Fruit fly (Drosophila melanogaster) whole organism, embryonic: Measurements from ENCODE around the gene ZIPIC.

Experiments used
- Adf1 ChIP-seq: fragments of 200-800 bp; sonication (Bioruptor generic); IDR thresholded peaks from 2 replicates; pipeline ENCODE4 v1.3.6; 2022; ENCODE audit warnings: missing biosample characterization, missing genetic modification characterization
- CG10209 ChIP-seq: fragments of 200-800 bp; sonication (Bioruptor generic); optimal IDR thresholded peaks from 3 replicates; lab custom pipeline; 2017; ENCODE audit warnings: missing biosample characterization, mild to moderate bottlenecking, missing genetic modification characterization, missing genetic modification reagents
- CG10366 ChIP-seq: fragments of 200-800 bp; sonication (Bioruptor generic); IDR thresholded peaks from 2 replicates; pipeline ENCODE4 v1.3.6; 2022; ENCODE audit warnings: missing biosample characterization, missing genetic modification characterization
- CG11398 ChIP-seq: fragments of 200-800 bp; sonication (Bioruptor generic); optimal IDR thresholded peaks from 2 replicates; lab custom pipeline; 2016; ENCODE audit warnings: missing biosample characterization, missing genetic modification characterization
- CG12236 ChIP-seq: fragments of 200-800 bp; sonication (Bioruptor generic); optimal IDR thresholded peaks from 2 replicates; lab custom pipeline; 2016; ENCODE audit warnings: missing biosample characterization, missing genetic modification characterization
- CG14860 ChIP-seq: fragments of 200-800 bp; sonication (Bioruptor generic); IDR thresholded peaks from 3 replicates; pipeline ENCODE4 v1.3.6; 2022; ENCODE audit warnings: missing biosample characterization, missing genetic modification characterization; ENCODE audit not compliant: partially characterized antibody
- CG15479 ChIP-seq: fragments of 200-800 bp; sonication (Bioruptor generic); optimal IDR thresholded peaks from 3 replicates; lab custom pipeline; 2019; ENCODE audit warnings: missing biosample characterization, mild to moderate bottlenecking, missing genetic modification characterization, moderate library complexity
- CG15601 ChIP-seq: fragments of 200-800 bp; sonication (Bioruptor generic); optimal IDR thresholded peaks from 3 replicates; lab custom pipeline; 2019; ENCODE audit warnings: missing biosample characterization, mild to moderate bottlenecking, missing genetic modification characterization, moderate library complexity
- CG18599 ChIP-seq: fragments of 200-800 bp; sonication (Bioruptor generic); optimal IDR thresholded peaks from 3 replicates; lab custom pipeline; 2017; ENCODE audit warnings: missing biosample characterization, missing genetic modification characterization, mild to moderate bottlenecking, moderate library complexity, missing genetic modification reagents
- CG2678 ChIP-seq: fragments of 200-800 bp; sonication (Bioruptor generic); optimal IDR thresholded peaks from 3 replicates; lab custom pipeline; 2019; ENCODE audit warnings: missing biosample characterization, mild to moderate bottlenecking, missing genetic modification characterization, moderate library complexity
- CG32532 ChIP-seq: fragments of 200-800 bp; sonication (Bioruptor generic); IDR thresholded peaks from 2 replicates; pipeline ENCODE4 v1.3.6; 2022; ENCODE audit warnings: missing biosample characterization, missing genetic modification characterization
- CG3407 ChIP-seq: fragments of 200-800 bp; sonication (Bioruptor generic); optimal IDR thresholded peaks from 2 replicates; lab custom pipeline; 2018; ENCODE audit warnings: missing biosample characterization, mild to moderate bottlenecking, missing genetic modification characterization
- CG5245 ChIP-seq: fragments of 200-800 bp; sonication (Bioruptor generic); optimal IDR thresholded peaks from 3 replicates; lab custom pipeline; 2016; ENCODE audit warnings: missing biosample characterization, missing genetic modification characterization
- CG7372 ChIP-seq: fragments of 200-800 bp; sonication (Bioruptor generic); IDR thresholded peaks from 2 replicates; pipeline ENCODE4 v1.3.6; 2022; ENCODE audit warnings: missing biosample characterization, missing genetic modification characterization
- CG8478 ChIP-seq: fragments of >200 bp; optimal IDR thresholded peaks from 2 replicates; lab custom pipeline; 2018
- CG9932 ChIP-seq: fragments of 200-800 bp; sonication (Bioruptor generic); IDR thresholded peaks from 2 replicates; pipeline ENCODE4 v1.3.6; 2022; ENCODE audit warnings: missing biosample characterization, missing genetic modification characterization
- CrebB ChIP-seq: fragments of 200-800 bp; sonication (Bioruptor generic); optimal IDR thresholded peaks from 3 replicates; lab custom pipeline; 2018; ENCODE audit warnings: missing biosample characterization, mild to moderate bottlenecking, missing genetic modification characterization
- D19A ChIP-seq: fragments of 200-800 bp; optimal IDR thresholded peaks from 3 replicates; lab custom pipeline; 2019; ENCODE audit warnings: missing biosample characterization, mild to moderate bottlenecking, missing genetic modification characterization, moderate library complexity
- Dbx ChIP-seq: fragments of 200-800 bp; sonication (Bioruptor generic); IDR thresholded peaks from 3 replicates; pipeline ENCODE4 v1.3.6; 2022; ENCODE audit warnings: missing biosample characterization, missing genetic modification characterization
- Dref ChIP-seq: fragments of 200-800 bp; sonication (Bioruptor generic); IDR thresholded peaks from 2 replicates; pipeline ENCODE4 v1.3.6; 2022; ENCODE audit warnings: missing biosample characterization, missing genetic modification characterization
- Drgx ChIP-seq: fragments of 200-800 bp; sonication (Bioruptor generic); IDR thresholded peaks from 2 replicates; pipeline ENCODE4 v1.3.6; 2022; ENCODE audit warnings: missing biosample characterization, missing genetic modification characterization
- Eip74EF ChIP-seq, 2 experiments: fragments of 200-800 bp in 1 of 2; fragments of >200 bp in 1 of 2; sonication (Bioruptor generic) in 1 of 2; optimal IDR thresholded peaks; 2 replicates each; lab custom pipeline; 2017 to 2019; ENCODE audit warnings: missing biosample characterization in 2 of 2, missing genetic modification characterization in 2 of 2, mild to moderate bottlenecking in 1 of 2, moderate library complexity in 1 of 2
- Hmx ChIP-seq: fragments of 200-800 bp; sonication (Bioruptor generic); optimal IDR thresholded peaks from 2 replicates; lab custom pipeline; 2016; ENCODE audit warnings: missing biosample characterization, missing genetic modification characterization
- MTF-1 ChIP-seq: fragments of 200-800 bp; sonication (Bioruptor generic); optimal IDR thresholded peaks from 2 replicates; lab custom pipeline; 2018; ENCODE audit warnings: missing biosample characterization, mild to moderate bottlenecking, missing genetic modification characterization, borderline replicate concordance
- Meics ChIP-seq: fragments of 200-800 bp; sonication (Bioruptor generic); optimal IDR thresholded peaks from 2 replicates; lab custom pipeline; 2017; ENCODE audit warnings: missing biosample characterization, mild to moderate bottlenecking, missing genetic modification characterization
- Mrtf ChIP-seq: fragments of 200-800 bp; sonication (Bioruptor generic); IDR thresholded peaks from 3 replicates; pipeline ENCODE4 v1.3.6; 2022; ENCODE audit warnings: missing biosample characterization, missing genetic modification characterization
- NFAT ChIP-seq: fragments of 200-800 bp; sonication (Bioruptor generic); IDR thresholded peaks from 2 replicates; pipeline ENCODE4 v1.3.6; 2022; ENCODE audit warnings: missing biosample characterization, missing genetic modification characterization
- Optix ChIP-seq: fragments of 200-800 bp; sonication (Bioruptor generic); IDR thresholded peaks from 3 replicates; pipeline ENCODE4 v1.3.6; 2022; ENCODE audit warnings: missing biosample characterization, missing genetic modification characterization
- Vsx1 ChIP-seq: fragments of 200-800 bp; sonication (Bioruptor generic); optimal IDR thresholded peaks from 2 replicates; lab custom pipeline; 2017; ENCODE audit warnings: missing biosample characterization, mild to moderate bottlenecking, missing genetic modification characterization, missing genetic modification reagents
- Xbp1 ChIP-seq: fragments of 200-800 bp; sonication (Bioruptor generic); optimal IDR thresholded peaks from 3 replicates; lab custom pipeline; 2016; ENCODE audit warnings: missing biosample characterization, mild to moderate bottlenecking, missing genetic modification characterization
- ab ChIP-seq: fragments of 200-800 bp; sonication (Bioruptor generic); optimal IDR thresholded peaks from 2 replicates; lab custom pipeline; 2016; ENCODE audit warnings: missing biosample characterization, missing genetic modification characterization
- ase ChIP-seq: fragments of 200-800 bp; sonication (Bioruptor generic); IDR thresholded peaks from 3 replicates; pipeline ENCODE4 v1.3.6; 2022; ENCODE audit warnings: missing biosample characterization, missing genetic modification characterization
- az2 ChIP-seq: fragments of 200-800 bp; sonication (Bioruptor generic); optimal IDR thresholded peaks from 3 replicates; lab custom pipeline; 2016; ENCODE audit warnings: missing biosample characterization, missing genetic modification characterization
- bigmax ChIP-seq: fragments of 200-800 bp; sonication (Bioruptor generic); optimal IDR thresholded peaks from 2 replicates; lab custom pipeline; 2018; ENCODE audit warnings: missing biosample characterization, mild to moderate bottlenecking, missing genetic modification characterization
- danr ChIP-seq: fragments of 200-800 bp; sonication (Bioruptor generic); IDR thresholded peaks from 2 replicates; pipeline ENCODE4 v1.3.6; 2022; ENCODE audit warnings: missing biosample characterization, missing genetic modification characterization
- ems ChIP-seq: fragments of 200-800 bp; sonication (Bioruptor generic); optimal IDR thresholded peaks from 3 replicates; lab custom pipeline; 2016; ENCODE audit warnings: missing biosample characterization, missing genetic modification characterization
- eve ChIP-seq, 2 experiments: fragments of >200 bp; optimal IDR thresholded peaks; 2 replicates each; lab custom pipeline; 2017; ENCODE audit warnings: missing biosample characterization in 2 of 2, missing genetic modification characterization in 2 of 2
- grn ChIP-seq: fragments of 200-800 bp; sonication (Bioruptor generic); optimal IDR thresholded peaks from 3 replicates; lab custom pipeline; 2017; ENCODE audit warnings: missing biosample characterization, missing genetic modification characterization
- gsb-n ChIP-seq: fragments of 200-800 bp; sonication (Bioruptor generic); optimal IDR thresholded peaks from 3 replicates; lab custom pipeline; 2018; ENCODE audit warnings: missing biosample characterization, mild to moderate bottlenecking, missing genetic modification characterization
- lmd ChIP-seq: fragments of 200-800 bp; sonication (Bioruptor generic); IDR thresholded peaks from 2 replicates; pipeline ENCODE4 v1.3.6; 2022; ENCODE audit warnings: missing biosample characterization, missing genetic modification characterization
- lola ChIP-seq, 3 experiments: fragments of >200 bp in 2 of 3; fragments of 200-800 bp in 1 of 3; sonication (Bioruptor generic) in 1 of 3; optimal IDR thresholded peaks; 2 replicates each; lab custom pipeline; 2017 to 2019; ENCODE audit warnings: missing biosample characterization in 3 of 3, missing genetic modification characterization in 3 of 3, mild to moderate bottlenecking in 1 of 3, moderate library complexity in 1 of 3
- mam ChIP-seq: fragments of 200-800 bp; sonication (Bioruptor generic); optimal IDR thresholded peaks from 3 replicates; lab custom pipeline; 2016; ENCODE audit warnings: missing biosample characterization, missing genetic modification characterization
- nom ChIP-seq: fragments of 200-800 bp; sonication (Bioruptor generic); optimal IDR thresholded peaks from 2 replicates; lab custom pipeline; 2017; ENCODE audit warnings: missing biosample characterization, missing genetic modification characterization, mild to moderate bottlenecking, moderate library complexity, missing genetic modification reagents
- psq ChIP-seq: fragments of 200-800 bp; sonication (Bioruptor generic); optimal IDR thresholded peaks from 2 replicates; lab custom pipeline; 2017; ENCODE audit warnings: missing biosample characterization, missing genetic modification characterization
- salm ChIP-seq: fragments of 200-800 bp; sonication (Bioruptor generic); optimal IDR thresholded peaks from 2 replicates; lab custom pipeline; 2018; ENCODE audit warnings: missing biosample characterization, mild to moderate bottlenecking, missing genetic modification characterization
- sd ChIP-seq: fragments of 200-800 bp; sonication (Bioruptor generic); optimal IDR thresholded peaks from 3 replicates; lab custom pipeline; 2018; ENCODE audit warnings: missing biosample characterization, mild to moderate bottlenecking, missing genetic modification characterization, moderate library complexity
- seq ChIP-seq: fragments of 200-800 bp; sonication (Bioruptor generic); IDR thresholded peaks from 2 replicates; pipeline ENCODE4 v1.3.6; 2022; ENCODE audit warnings: missing biosample characterization, missing genetic modification characterization
- stc ChIP-seq: fragments of 200-800 bp; sonication (Bioruptor generic); IDR thresholded peaks from 2 replicates; pipeline ENCODE4 v1.3.6; 2022; ENCODE audit warnings: missing biosample characterization, missing genetic modification characterization
- sug ChIP-seq: fragments of 200-800 bp; optimal IDR thresholded peaks from 2 replicates; lab custom pipeline; 2019; ENCODE audit warnings: missing biosample characterization, mild to moderate bottlenecking, missing genetic modification characterization, moderate library complexity
- tap ChIP-seq: fragments of 200-800 bp; optimal IDR thresholded peaks from 3 replicates; lab custom pipeline; 2019; ENCODE audit warnings: missing biosample characterization, mild to moderate bottlenecking, missing genetic modification characterization, moderate library complexity

The ZIPIC gene

dm6 chr3R:29997607-29998236, 38.9 kb downstream of the ZIPIC start, which contains the start of the genes CG15525 and CG11504 (continued):
- TF ChIP-seq lola (GFP tag; optimal IDR thresholded peaks at IDR 0.05; lab: Kevin White, UChicago) (peak in 1 of 3 experiments; percentile 18), seq (peak; percentile 36; the same call in 1 of the 2 replicates), CG8478 (no peak), nom (GFP tag; lab: Kevin White, UChicago) (no peak), CG10209 (GFP tag; lab: Kevin White, UChicago) (no peak), NFAT (GFP tag; lab: Robert Waterston, UW) (peak; percentile 52; the same call in 1 of the 2 replicates), danr (peak; percentile 13; the same call in 1 of the 2 replicates), salm (tag; lab: Kevin White, UChicago) (no peak), CG12236 (GFP tag; lab: Kevin White, UChicago) (no peak), sd (tag; lab: Kevin White, UChicago) (no peak), CG18599 (GFP tag; lab: Kevin White, UChicago) (no peak), CG11398 (GFP tag; lab: Kevin White, UChicago) (no peak), mam (GFP tag; lab: Kevin White, UChicago) (peak; percentile 82), Dref (peak; percentile 90), CG5245 (no peak), ems (GFP tag; lab: Kevin White, UChicago) (peak; percentile 46), ab (no peak), Drgx (no peak), CG15601 (peak; percentile 29), Dbx (GFP tag; lab: Robert Waterston, UW) (peak; percentile 69; the same call in 2 of the 3 replicates), az2 (GFP tag; lab: Kevin White, UChicago) (peak; percentile 51), tap (no peak), Meics (peak; percentile 100), ase (GFP tag; lab: Robert Waterston, UW) (peak; percentile 43; the same call in 1 of the 3 replicates), Mrtf (no peak), gsb-n (no peak), Eip74EF (GFP tag; optimal IDR thresholded peaks at IDR 0.05; lab: Kevin White, UChicago) (no peak), Optix (GFP tag; lab: Robert Waterston, UW) (0 out of 3 replicates have a peak, but pooled peaks have one; percentile 47), CG32532 (GFP tag; lab: Robert Waterston, UW) (peak; percentile 54; the same call in 1 of the 2 replicates), Vsx1 (GFP tag; lab: Kevin White, UChicago) (no peak), CG14860 (GFP tag; lab: Robert Waterston, UW) (peak; percentile 87), sug (tag; lab: Kevin White, UChicago) (no peak), stc (GFP tag; lab: Robert Waterston, UW) (no peak; the same call in 1 of the 2 replicates), Xbp1 (GFP tag; lab: Kevin White, UChicago) (peak; percentile 72), CG3407 (no peak), CG7372 (no peak), Hmx (GFP tag; lab: Kevin White, UChicago) (no peak), bigmax (GFP tag; lab: Kevin White, UChicago) (no peak), MTF-1 (GFP tag; lab: Kevin White, UChicago) (no peak), CrebB (no peak), psq (no peak), eve (GFP tag; optimal IDR thresholded peaks at IDR 0.05; lab: Kevin White, UChicago) (no peak), CG2678 (tag; lab: Kevin White, UChicago) (no peak), Adf1 (GFP tag; lab: Robert Waterston, UW) (no peak), grn (GFP tag; lab: Kevin White, UChicago) (no peak), CG10366 (GFP tag; lab: Robert Waterston, UW) (peak; percentile 54; the same call in 1 of the 2 replicates), CG9932 (GFP tag; lab: Robert Waterston, UW) (peak; percentile 84), D19A (tag; lab: Kevin White, UChicago) (no peak), lmd (GFP tag; lab: Robert Waterston, UW) (0 out of 2 replicates have a peak, but pooled peaks have one; percentile 33), CG15479 (GFP tag; lab: Kevin White, UChicago) (peak; percentile 79)
